Worm (Caenorhabditis elegans): ENCODE data around the gene T22B2.3.

- TF ChIP-seq dao-5 (tag; optimal IDR thresholded peaks at IDR 0.05), result no peak
- no peak for TF ChIP-seq him-1 (tag; optimal IDR thresholded peaks at IDR 0.05)
Measured at ce11 chrX:3960345-3960744, 43.2 kb downstream of the T22B2.3 start.
